Worm (Caenorhabditis elegans): ENCODE data around the gene zchc-1A.

The zchc-1A gene

DNA sequence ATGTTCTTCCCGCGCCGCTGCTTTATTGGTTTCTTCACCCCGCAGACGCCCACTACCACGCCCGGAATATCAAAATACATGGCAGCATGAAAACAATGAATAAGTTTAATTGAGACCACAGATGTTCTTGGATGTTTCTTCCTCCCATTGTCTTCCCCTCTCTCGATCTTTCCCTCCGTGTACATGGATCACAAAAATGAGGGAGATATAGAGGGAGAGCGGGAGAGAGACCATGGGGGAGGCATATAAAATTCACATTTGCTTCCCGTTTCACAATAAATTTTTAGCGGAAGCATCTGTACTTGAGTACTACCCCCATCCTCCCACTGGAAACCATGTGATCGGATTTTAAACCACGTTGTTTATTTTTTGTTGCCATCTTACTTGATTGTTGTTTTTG, 19.2 kb downstream of the zchc-1A start:
- TF ChIP-seq unc-62 (GFP tag; optimal IDR thresholded peaks at IDR 0.05 in 1 of 2) (peak in 1 of 2 experiments; percentile 11), unc-62 (tag; optimal IDR thresholded peaks at IDR 0.05) (no peak), nhr-41 (GFP tag; IDR thresholded peaks at IDR 0.05) (no peak), pha-4 (GFP tag; IDR thresholded peaks at IDR 0.05) (no peak), pha-4 (tag; optimal IDR thresholded peaks at IDR 0.05) (no peak), daf-12 (tag; optimal IDR thresholded peaks at IDR 0.05) (no peak)

DNA sequence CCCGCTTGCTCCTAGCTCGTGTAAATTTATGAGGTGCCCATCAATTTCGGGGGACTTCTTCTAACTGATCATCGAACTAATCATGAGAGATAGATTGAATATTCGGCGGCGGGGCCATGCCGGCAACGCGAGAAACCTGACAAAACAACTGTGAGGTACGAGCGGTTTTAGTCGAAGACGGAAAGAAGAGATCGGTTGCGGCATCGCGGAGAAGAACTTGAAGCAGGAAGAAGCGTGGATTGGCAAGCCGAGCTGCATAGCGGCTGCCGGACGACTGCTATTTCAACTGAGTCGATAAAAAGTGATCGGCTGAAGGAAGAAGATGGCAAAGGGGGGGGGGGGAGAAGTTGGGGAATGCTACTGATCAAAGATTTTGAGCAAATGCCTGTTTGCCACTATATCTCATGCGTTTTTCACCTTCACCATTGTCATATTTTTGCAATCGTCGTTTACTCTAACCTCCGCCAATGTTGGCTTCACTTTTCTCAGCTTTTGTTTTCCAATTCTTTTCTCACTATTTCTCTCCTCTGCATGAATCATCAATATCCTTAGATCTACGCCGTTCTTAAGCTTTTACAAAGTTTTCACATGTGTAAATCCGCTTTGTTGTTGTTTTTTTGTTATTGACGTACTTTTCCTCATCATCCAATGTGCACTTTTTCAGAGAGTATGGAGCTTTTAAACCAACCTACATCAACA, 21.4 kb downstream of the zchc-1A start, which contains the start of gene pqn-62:
pqn-62 (plus strand) TSS at position 649 of the 699 bp plus-strand sequence.
- TF ChIP-seq aha-1 (tag), result peak; percentile 74
- no peak for TF ChIP-seq R02D3.7 (tag; optimal IDR thresholded peaks at IDR 0.05)
- TF ChIP-seq hlh-11 (tag; optimal IDR thresholded peaks at IDR 0.05), result peak; percentile 47
- no peak for TF ChIP-seq hif-1 (tag; optimal IDR thresholded peaks at IDR 0.05)
- 0 out of 2 replicates have a peak, but pooled peaks have one; percentile 6 for TF ChIP-seq tra-1 (GFP tag; IDR thresholded peaks at IDR 0.05)
- no peak for TF ChIP-seq lim-7 (GFP tag; IDR thresholded peaks at IDR 0.05)

DNA sequence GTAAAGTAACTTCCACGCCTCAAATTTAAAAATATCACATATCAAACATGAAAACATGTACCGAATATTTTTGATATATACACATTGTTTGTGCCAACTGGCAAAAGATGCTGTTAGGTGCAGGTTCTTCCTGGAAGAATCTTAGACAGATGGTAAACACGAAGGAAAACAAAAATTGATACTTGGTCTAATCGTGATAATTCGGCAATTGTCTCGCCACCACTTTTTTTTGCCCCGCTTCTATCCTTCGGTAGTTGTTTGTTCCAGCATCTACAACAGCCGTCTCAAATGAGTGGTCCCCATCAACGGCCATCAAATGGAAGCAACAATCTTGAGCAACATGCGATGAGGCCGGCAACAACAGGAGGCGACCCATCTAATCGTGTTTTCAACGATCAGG, 23.3 kb downstream of the zchc-1A start:
- TF ChIP-seq dpl-1 (GFP tag; optimal IDR thresholded peaks at IDR 0.05) (no peak), daf-16 (GFP tag; optimal IDR thresholded peaks at IDR 0.05) (peak in 1 of 2 experiments; percentile 99), daf-16 (tag; optimal IDR thresholded peaks at IDR 0.05) (no peak), F10B5.3 (tag; optimal IDR thresholded peaks at IDR 0.05) (no peak), hlh-11 (tag; optimal IDR thresholded peaks at IDR 0.05) (peak; percentile 17), nhr-11 (tag; optimal IDR thresholded peaks at IDR 0.05) (peak; percentile 19), hif-1 (tag; optimal IDR thresholded peaks at IDR 0.05) (no peak), snpc-1.2 (GFP tag; IDR thresholded peaks at IDR 0.05) (no peak), lin-39 (tag; optimal IDR thresholded peaks at IDR 0.05) (no peak)

DNA sequence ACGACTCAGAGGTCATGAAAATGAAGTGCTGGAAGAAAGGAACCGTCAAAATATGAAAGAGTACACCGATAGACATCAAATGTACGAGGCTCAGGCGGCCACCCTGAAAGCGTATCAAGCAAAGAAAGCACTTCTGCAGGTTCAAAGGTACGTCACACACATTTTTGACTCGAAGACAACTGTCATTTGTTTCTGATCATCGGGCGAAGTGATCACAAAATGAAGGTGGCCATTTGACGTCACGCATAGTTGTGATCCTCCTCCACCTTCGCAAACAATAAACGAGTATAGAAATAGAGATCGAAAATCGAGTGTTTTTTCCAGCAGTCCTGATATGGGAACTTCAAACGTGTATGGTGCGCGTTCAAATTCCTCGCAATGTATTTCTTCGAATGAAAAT, 25.1 kb downstream of the zchc-1A start:
- no peak for TF ChIP-seq tra-1 (GFP tag; IDR thresholded peaks at IDR 0.05)
- TF ChIP-seq Y48G9A.11 (GFP tag; IDR thresholded peaks at IDR 0.05), result no peak
- no peak for TF ChIP-seq aha-1 (tag)
- no peak for TF ChIP-seq zip-2 (tag; optimal IDR thresholded peaks at IDR 0.05)
- no peak for TF ChIP-seq F49E8.2 (tag; optimal IDR thresholded peaks at IDR 0.05; ENCODE audit: borderline replicate concordance)
- TF ChIP-seq dmd-9 (GFP tag; IDR thresholded peaks at IDR 0.05), result no peak
- TF ChIP-seq spr-1 (tag; optimal IDR thresholded peaks at IDR 0.05), result no peak
- TF ChIP-seq spr-3 (GFP tag; optimal IDR thresholded peaks at IDR 0.05), result no peak
- no peak for TF ChIP-seq daf-16 (GFP tag; optimal IDR thresholded peaks at IDR 0.05)
- no peak for TF ChIP-seq daf-16 (tag; optimal IDR thresholded peaks at IDR 0.05)
- no peak for TF ChIP-seq rbr-2 (tag; optimal IDR thresholded peaks at IDR 0.05)
- TF ChIP-seq zag-1 (tag; optimal IDR thresholded peaks at IDR 0.05), result no peak
- TF ChIP-seq pha-4 (GFP tag; IDR thresholded peaks at IDR 0.05), result no peak
- TF ChIP-seq pha-4 (tag; optimal IDR thresholded peaks at IDR 0.05), result no peak
- no peak for TF ChIP-seq F37D6.2 (tag; optimal IDR thresholded peaks at IDR 0.05)
- TF ChIP-seq F10B5.3 (tag; optimal IDR thresholded peaks at IDR 0.05), result no peak
- no peak for TF ChIP-seq mep-1 (tag; optimal IDR thresholded peaks at IDR 0.05)
- no peak for TF ChIP-seq Y105C5A.15 (GFP tag; IDR thresholded peaks at IDR 0.05)
- TF ChIP-seq cey-2 (tag; optimal IDR thresholded peaks at IDR 0.05; ENCODE audit: borderline replicate concordance, insufficient read depth), result no peak

DNA sequence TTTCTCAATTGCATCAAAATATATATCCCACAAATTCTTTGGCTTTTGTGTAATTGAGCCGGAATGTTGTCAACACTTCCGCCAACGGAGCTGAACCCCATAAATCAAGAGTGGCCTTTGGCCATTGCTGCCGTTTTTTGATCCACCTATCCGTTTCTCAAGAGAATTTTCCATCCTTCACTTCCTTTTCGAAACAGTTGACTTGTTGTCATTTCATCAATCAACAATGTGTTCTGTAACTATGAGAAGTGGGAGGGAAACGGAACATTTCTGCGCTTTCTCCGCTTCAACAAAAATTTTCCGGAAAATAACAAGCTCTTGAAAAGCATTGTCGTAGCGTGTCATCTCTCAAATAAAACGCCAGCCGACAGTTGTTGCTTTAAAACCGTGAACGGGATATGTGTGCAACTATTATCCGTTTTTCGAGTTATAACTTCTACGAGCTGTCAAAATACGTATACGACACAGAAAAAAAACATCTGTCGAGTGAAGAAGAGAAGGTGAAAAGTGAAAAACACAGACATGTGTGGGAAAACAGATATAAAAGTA, 25.7 kb downstream of the zchc-1A start:
- TF ChIP-seq unc-62 (GFP tag; optimal IDR thresholded peaks at IDR 0.05 in 1 of 2) (peak in 1 of 2 experiments; percentile 60), unc-62 (tag; optimal IDR thresholded peaks at IDR 0.05) (no peak), hlh-11 (tag; optimal IDR thresholded peaks at IDR 0.05) (peak; percentile 12), nhr-11 (tag; optimal IDR thresholded peaks at IDR 0.05) (peak; percentile 80), daf-16 (GFP tag; optimal IDR thresholded peaks at IDR 0.05) (peak in 1 of 2 experiments; percentile 95), daf-16 (tag; optimal IDR thresholded peaks at IDR 0.05) (no peak), F37D6.2 (tag; optimal IDR thresholded peaks at IDR 0.05) (no peak)
